Fruit fly (Drosophila melanogaster) whole organism, prepupa: ENCODE results near the gene CG1647.
A peak's percentile ranks its signal among the peaks of the same experiment; 100 is the strongest.

Experiments
- Blimp-1 ChIP-seq: fragments of 200-800 bp; sonication (Bioruptor generic); optimal IDR thresholded peaks from 3 replicates; lab custom pipeline; 2017; ENCODE audit warnings: missing biosample characterization, missing genetic modification characterization, mild to moderate bottlenecking, moderate library complexity, missing genetic modification reagents
- CG10631 ChIP-seq: fragments of 200-800 bp; sonication (Bioruptor generic); optimal IDR thresholded peaks from 2 replicates; lab custom pipeline; 2016; ENCODE audit warnings: missing biosample characterization, missing genetic modification characterization
- CG10669 ChIP-seq: fragments of 200-800 bp; sonication (Bioruptor generic); optimal IDR thresholded peaks from 3 replicates; lab custom pipeline; 2018; ENCODE audit warnings: missing biosample characterization, mild to moderate bottlenecking, missing genetic modification characterization, moderate library complexity
- CG11762 ChIP-seq: fragments of 200-800 bp; sonication (Bioruptor generic); optimal IDR thresholded peaks from 3 replicates; lab custom pipeline; 2016; ENCODE audit warnings: missing biosample characterization, missing genetic modification characterization; ENCODE audit not compliant: insufficient read depth
- CG11902 ChIP-seq: fragments of 200-800 bp; sonication (Bioruptor generic); optimal IDR thresholded peaks from 3 replicates; lab custom pipeline; 2016; ENCODE audit warnings: missing biosample characterization, missing genetic modification characterization
- CG15336 ChIP-seq: fragments of 200-800 bp; sonication (Bioruptor generic); IDR thresholded peaks from 2 replicates; pipeline ENCODE4 v1.3.6; 2022; ENCODE audit warnings: missing biosample characterization, missing genetic modification characterization
- CG1621 ChIP-seq: fragments of 200-800 bp; sonication (Bioruptor generic); optimal IDR thresholded peaks from 3 replicates; lab custom pipeline; 2018; ENCODE audit warnings: missing biosample characterization, mild to moderate bottlenecking, missing genetic modification characterization
- CG16779 ChIP-seq: fragments of 200-800 bp; sonication (Bioruptor generic); optimal IDR thresholded peaks from 3 replicates; lab custom pipeline; 2017; ENCODE audit warnings: missing biosample characterization, mild to moderate bottlenecking, missing genetic modification characterization
- CG3032 ChIP-seq: fragments of 200-800 bp; optimal IDR thresholded peaks from 2 replicates; lab custom pipeline; 2019; ENCODE audit warnings: missing biosample characterization, mild to moderate bottlenecking, missing genetic modification characterization, moderate library complexity
- CG31627 ChIP-seq: fragments of 200-800 bp; sonication (Bioruptor generic); optimal IDR thresholded peaks from 3 replicates; lab custom pipeline; 2016; ENCODE audit warnings: missing biosample characterization, missing genetic modification characterization
- CG34406 ChIP-seq: fragments of 200-800 bp; sonication (Bioruptor generic); optimal IDR thresholded peaks from 3 replicates; lab custom pipeline; 2016; ENCODE audit warnings: missing biosample characterization, missing genetic modification characterization
- CG3919 ChIP-seq: fragments of 200-800 bp; sonication (Bioruptor generic); optimal IDR thresholded peaks from 3 replicates; lab custom pipeline; 2016; ENCODE audit warnings: missing biosample characterization, missing genetic modification characterization
- CG6163 ChIP-seq: fragments of 200-800 bp; sonication (Bioruptor generic); IDR thresholded peaks from 3 replicates; pipeline ENCODE4 v1.3.6; 2022; ENCODE audit warnings: missing biosample characterization, missing genetic modification characterization
- CG6276 ChIP-seq: fragments of 200-800 bp; sonication (Bioruptor generic); optimal IDR thresholded peaks from 2 replicates; lab custom pipeline; 2017; ENCODE audit warnings: missing biosample characterization, mild to moderate bottlenecking, missing genetic modification characterization
- CG6792 ChIP-seq: fragments of 200-800 bp; sonication (Bioruptor generic); optimal IDR thresholded peaks from 3 replicates; lab custom pipeline; 2016; ENCODE audit warnings: missing biosample characterization, missing genetic modification characterization
- CG6808 ChIP-seq: fragments of 200-800 bp; sonication (Bioruptor generic); optimal IDR thresholded peaks from 3 replicates; lab custom pipeline; 2017; ENCODE audit warnings: missing biosample characterization, missing genetic modification characterization, mild to moderate bottlenecking, moderate library complexity, missing genetic modification reagents
- CG7368 ChIP-seq: fragments of 200-800 bp; sonication (Bioruptor generic); optimal IDR thresholded peaks from 3 replicates; lab custom pipeline; 2016; ENCODE audit warnings: missing biosample characterization, missing genetic modification characterization
- CG8119 ChIP-seq: fragments of 200-800 bp; sonication (Bioruptor generic); IDR thresholded peaks from 3 replicates; pipeline ENCODE4 v1.3.6; 2022; ENCODE audit warnings: missing biosample characterization, missing genetic modification characterization
- CG8319 ChIP-seq: fragments of 200-800 bp; sonication (Bioruptor generic); optimal IDR thresholded peaks from 3 replicates; lab custom pipeline; 2016; ENCODE audit warnings: missing biosample characterization, missing genetic modification characterization
- CG8632 ChIP-seq: fragments of 200-800 bp; sonication (Bioruptor generic); optimal IDR thresholded peaks from 3 replicates; lab custom pipeline; 2016; ENCODE audit warnings: missing biosample characterization, missing genetic modification characterization
- CG9139 ChIP-seq: fragments of 200-800 bp; sonication (Bioruptor generic); optimal IDR thresholded peaks from 3 replicates; lab custom pipeline; 2017; ENCODE audit warnings: missing biosample characterization, mild to moderate bottlenecking, missing genetic modification characterization
- Eip75B ChIP-seq: fragments of 200-800 bp; sonication (Bioruptor generic); optimal IDR thresholded peaks from 3 replicates; lab custom pipeline; 2016; ENCODE audit warnings: missing biosample characterization, missing genetic modification characterization
- Eip78C ChIP-seq: fragments of 200-800 bp; sonication (Bioruptor generic); peaks from one replicate; lab custom pipeline; 2016; ENCODE audit warnings: missing biosample characterization, missing genetic modification characterization
- Eip93F ChIP-seq: fragments of 200-800 bp; sonication (Bioruptor generic); optimal IDR thresholded peaks from 2 replicates; lab custom pipeline; 2016; ENCODE audit warnings: missing biosample characterization, mild to moderate bottlenecking, missing genetic modification characterization
- Ets21C ChIP-seq: fragments of 200-800 bp; sonication (Bioruptor generic); optimal IDR thresholded peaks from 3 replicates; lab custom pipeline; 2016; ENCODE audit warnings: missing biosample characterization, missing genetic modification characterization
- Ets96B ChIP-seq: fragments of 200-800 bp; optimal IDR thresholded peaks from 2 replicates; lab custom pipeline; 2019; ENCODE audit warnings: missing biosample characterization, mild to moderate bottlenecking, missing genetic modification characterization, moderate library complexity
- Gug ChIP-seq: fragments of 200-800 bp; sonication (Bioruptor generic); IDR thresholded peaks from 2 replicates; pipeline ENCODE4 v1.3.6; 2022; ENCODE audit warnings: missing biosample characterization, missing genetic modification characterization
- Hr4 ChIP-seq: fragments of 200-800 bp; sonication (Bioruptor generic); optimal IDR thresholded peaks from 3 replicates; lab custom pipeline; 2016; ENCODE audit warnings: missing biosample characterization, missing genetic modification characterization
- Lpt ChIP-seq: fragments of 200-800 bp; sonication (Bioruptor generic); optimal IDR thresholded peaks from 3 replicates; lab custom pipeline; 2016; ENCODE audit warnings: missing biosample characterization, missing genetic modification characterization
- Met ChIP-seq: fragments of 200-800 bp; sonication (Bioruptor generic); optimal IDR thresholded peaks from 3 replicates; lab custom pipeline; 2016; ENCODE audit warnings: missing biosample characterization, missing genetic modification characterization
- Smox ChIP-seq: fragments of 200-800 bp; sonication (Bioruptor generic); optimal IDR thresholded peaks from 3 replicates; lab custom pipeline; 2016; ENCODE audit warnings: missing biosample characterization, missing genetic modification characterization
- Sox102F ChIP-seq: fragments of 200-800 bp; sonication (Bioruptor generic); optimal IDR thresholded peaks from 2 replicates; lab custom pipeline; 2016; ENCODE audit warnings: missing biosample characterization, mild to moderate bottlenecking, missing genetic modification characterization
- Sox15 ChIP-seq: fragments of 200-800 bp; sonication (Bioruptor generic); optimal IDR thresholded peaks from 3 replicates; lab custom pipeline; 2016; ENCODE audit warnings: missing biosample characterization, missing genetic modification characterization
- achi ChIP-seq: fragments of 200-800 bp; sonication (Bioruptor generic); optimal IDR thresholded peaks from 3 replicates; lab custom pipeline; 2016; ENCODE audit warnings: missing biosample characterization, missing genetic modification characterization
- cyc ChIP-seq: fragments of 200-800 bp; sonication (Bioruptor generic); optimal IDR thresholded peaks from 3 replicates; lab custom pipeline; 2016; ENCODE audit warnings: missing biosample characterization, missing genetic modification characterization
- dac ChIP-seq: fragments of 200-800 bp; sonication (Bioruptor generic); optimal IDR thresholded peaks from 2 replicates; lab custom pipeline; 2017; ENCODE audit warnings: missing biosample characterization, mild to moderate bottlenecking, missing genetic modification characterization
- dsx ChIP-seq: fragments of 200-800 bp; optimal IDR thresholded peaks from 3 replicates; lab custom pipeline; 2019; ENCODE audit warnings: missing biosample characterization, mild to moderate bottlenecking, missing genetic modification characterization, moderate library complexity; ENCODE audit not compliant: poor library complexity, severe bottlenecking
- eg ChIP-seq: fragments of 200-800 bp; sonication (Bioruptor generic); IDR thresholded peaks from 3 replicates; pipeline ENCODE4 v1.3.6; 2022; ENCODE audit warnings: missing biosample characterization, missing genetic modification characterization
- esn ChIP-seq: fragments of 200-800 bp; sonication (Bioruptor generic); optimal IDR thresholded peaks from 2 replicates; lab custom pipeline; 2016; ENCODE audit warnings: missing biosample characterization, mild to moderate bottlenecking, missing genetic modification characterization, moderate library complexity
- fd85E ChIP-seq: fragments of 200-800 bp; sonication (Bioruptor generic); optimal IDR thresholded peaks from 3 replicates; lab custom pipeline; 2016; ENCODE audit warnings: missing biosample characterization, missing genetic modification characterization
- fkh ChIP-seq: fragments of 200-800 bp; sonication (Bioruptor generic); optimal IDR thresholded peaks from 3 replicates; lab custom pipeline; 2017; ENCODE audit warnings: missing biosample characterization, mild to moderate bottlenecking, missing genetic modification characterization, moderate library complexity
- lz ChIP-seq: fragments of 200-800 bp; sonication (Bioruptor generic); optimal IDR thresholded peaks from 3 replicates; lab custom pipeline; 2016; ENCODE audit warnings: missing biosample characterization, missing genetic modification characterization
- net ChIP-seq: fragments of 200-800 bp; sonication (Bioruptor generic); optimal IDR thresholded peaks from 3 replicates; lab custom pipeline; 2016; ENCODE audit warnings: missing biosample characterization, missing genetic modification characterization
- pdm3 ChIP-seq: fragments of 200-800 bp; sonication (Bioruptor generic); optimal IDR thresholded peaks from 3 replicates; lab custom pipeline; 2016; ENCODE audit warnings: missing biosample characterization, missing genetic modification characterization
- salr ChIP-seq, 2 experiments: fragments of 200-800 bp; sonication (Bioruptor generic); optimal IDR thresholded peaks; 3 replicates each; lab custom pipeline; 2016 to 2018; ENCODE audit warnings: missing biosample characterization in 2 of 2, missing genetic modification characterization in 2 of 2, mild to moderate bottlenecking in 1 of 2
- spab ChIP-seq: fragments of 200-800 bp; sonication (Bioruptor generic); optimal IDR thresholded peaks from 2 replicates; lab custom pipeline; 2017; ENCODE audit warnings: missing biosample characterization, mild to moderate bottlenecking, missing genetic modification characterization, missing genetic modification reagents
- ss ChIP-seq, 2 experiments: fragments of 200-800 bp; sonication (Bioruptor generic); optimal IDR thresholded peaks; 2 replicates in 1 of 2; 3 replicates in 1 of 2; lab custom pipeline; 2017 to 2018; ENCODE audit warnings: mild to moderate bottlenecking in 2 of 2, missing biosample characterization in 2 of 2, missing genetic modification characterization in 2 of 2, moderate library complexity in 1 of 2
- svp ChIP-seq: fragments of 200-800 bp; sonication (Bioruptor generic); peaks from one replicate; lab custom pipeline; 2016; ENCODE audit warnings: missing biosample characterization, missing genetic modification characterization
- topi ChIP-seq: fragments of 200-800 bp; sonication (Bioruptor generic); optimal IDR thresholded peaks from 3 replicates; lab custom pipeline; 2016; ENCODE audit warnings: missing biosample characterization, missing genetic modification characterization
- vri ChIP-seq: fragments of 200-800 bp; sonication (Bioruptor generic); optimal IDR thresholded peaks from 3 replicates; lab custom pipeline; 2016; ENCODE audit warnings: missing biosample characterization, mild to moderate bottlenecking, missing genetic modification characterization

Gene CG1647

dm6 chr3R:28790222-28790621, 29.8 kb upstream of the CG1647 start, which contains the start of gene intr:
intr (plus strand) TSS chr3R:28790522.
- TF ChIP-seq CG6808 (GFP tag; lab: Kevin White, UChicago) (no peak), CG10631 (GFP tag; lab: Kevin White, UChicago) (no peak), CG16779 (no peak), CG8119 (GFP tag; lab: Robert Waterston, UW) (no peak), CG8319 (GFP tag; lab: Kevin White, UChicago) (no peak), Eip93F (GFP tag; lab: Kevin White, UChicago) (no peak), CG6276 (no peak), Blimp-1 (no peak), Sox102F (GFP tag; lab: Kevin White, UChicago) (no peak), cyc (GFP tag; lab: Kevin White, UChicago) (no peak)

- TF ChIP-seq CG15336 (no peak), topi (GFP tag; lab: Kevin White, UChicago) (peak; percentile 61), cyc (GFP tag; lab: Kevin White, UChicago) (no peak), Met (GFP tag; lab: Kevin White, UChicago) (peak; percentile 17), CG16779 (no peak), CG31627 (GFP tag; lab: Kevin White, UChicago) (peak; percentile 44), fd85E (GFP tag; lab: Kevin White, UChicago) (no peak), CG10669 (GFP tag; lab: Kevin White, UChicago) (no peak), lz (GFP tag; lab: Kevin White, UChicago) (peak; percentile 17), CG7368 (GFP tag; lab: Kevin White, UChicago) (no peak), Hr4 (GFP tag; lab: Kevin White, UChicago) (no peak), Smox (GFP tag; lab: Kevin White, UChicago) (peak; percentile 6), net (GFP tag; lab: Kevin White, UChicago) (no peak), CG6792 (no peak), CG3919 (no peak), dac (no peak), CG3032 (tag; lab: Kevin White, UChicago) (no peak), CG34406 (GFP tag; lab: Kevin White, UChicago) (no peak), pdm3 (GFP tag; lab: Kevin White, UChicago) (no peak), vri (GFP tag; lab: Kevin White, UChicago) (no peak), Sox15 (GFP tag; lab: Kevin White, UChicago) (no peak), svp (GFP tag; lab: Kevin White, UChicago) (peak; percentile 91), Lpt (GFP tag; lab: Kevin White, UChicago) (no peak), Gug (no peak), CG8319 (GFP tag; lab: Kevin White, UChicago) (no peak), spab (GFP tag; lab: Kevin White, UChicago) (no peak), CG1621 (no peak), CG11762 (no peak), CG6808 (GFP tag; lab: Kevin White, UChicago) (no peak), CG8632 (GFP tag; lab: Kevin White, UChicago) (no peak), fkh (no peak), CG8119 (GFP tag; lab: Robert Waterston, UW) (no peak), esn (peak; percentile 16), CG11902 (GFP tag; lab: Kevin White, UChicago) (peak; percentile 52), salr (GFP tag; optimal IDR thresholded peaks at IDR 0.05; lab: Kevin White, UChicago) (no peak), Sox102F (GFP tag; lab: Kevin White, UChicago) (no peak), Eip93F (GFP tag; lab: Kevin White, UChicago) (no peak), ss (GFP tag; optimal IDR thresholded peaks at IDR 0.05; lab: Kevin White, UChicago) (no peak), Eip78C (GFP tag; lab: Kevin White, UChicago) (peak; percentile 82), CG9139 (GFP tag; lab: Kevin White, UChicago) (no peak), Blimp-1 (no peak), CG6163 (no peak), Eip75B (no peak), eg (GFP tag; lab: Robert Waterston, UW) (no peak), achi (GFP tag; lab: Kevin White, UChicago) (no peak), dsx (no peak), Ets21C (GFP tag; lab: Kevin White, UChicago) (peak; percentile 21), Ets96B (tag; lab: Kevin White, UChicago) (no peak)
Observed at dm6 chr3R:28805164-28805563, 14.9 kb upstream of the CG1647 start.
